Worm (Caenorhabditis elegans): Measurements from ENCODE around the gene C02D5.2.
A peak's percentile ranks its signal among the peaks of the same experiment; 100 is the strongest.

DNA sequence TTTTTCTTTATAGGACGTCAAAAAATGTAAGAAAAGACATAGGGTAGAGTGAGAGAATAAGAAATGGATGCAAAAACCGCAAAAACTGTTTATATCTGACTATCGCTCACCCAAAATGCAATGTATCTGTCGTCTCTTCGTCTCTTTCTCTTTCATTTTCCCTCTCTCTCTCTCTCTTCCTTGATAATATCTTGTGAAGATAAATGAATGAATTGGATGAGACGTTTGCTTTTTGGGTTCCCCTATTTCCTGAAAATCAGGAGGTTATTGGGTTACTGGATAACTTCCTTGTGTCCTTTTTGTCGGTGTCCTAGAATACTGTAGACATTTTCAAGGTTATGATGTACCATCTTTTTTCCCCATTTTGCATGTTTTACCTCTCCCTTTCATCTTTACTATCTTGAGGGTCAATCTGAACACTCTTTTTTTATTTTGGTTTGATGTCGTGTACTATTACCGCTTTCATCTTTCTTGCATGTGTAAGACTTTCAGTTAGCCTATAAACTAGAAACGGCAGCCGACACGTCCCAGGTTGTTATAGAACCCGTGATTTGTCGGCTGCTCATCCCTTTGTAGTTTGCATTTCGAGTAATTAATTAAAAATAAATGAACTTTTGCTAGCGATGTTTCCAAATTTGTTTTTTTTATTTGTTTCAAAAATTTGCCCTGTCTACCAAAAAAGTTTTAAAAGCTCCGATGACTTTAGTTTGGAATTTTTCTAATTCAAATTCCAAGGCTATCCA is 18.4 kb downstream of the C02D5.2 start:
- no peak for TF ChIP-seq zag-1 (tag; optimal IDR thresholded peaks at IDR 0.05)
- TF ChIP-seq mdl-1 (tag; optimal IDR thresholded peaks at IDR 0.05) = no peak
- no peak for TF ChIP-seq fkh-10 (GFP tag; optimal IDR thresholded peaks at IDR 0.05)
- TF ChIP-seq ztf-11 (tag; optimal IDR thresholded peaks at IDR 0.05) = no peak
- no peak for TF ChIP-seq nhr-237 (tag; optimal IDR thresholded peaks at IDR 0.05)
- TF ChIP-seq spr-1 (tag; optimal IDR thresholded peaks at IDR 0.05) = no peak
- TF ChIP-seq zip-2 (tag; optimal IDR thresholded peaks at IDR 0.05) = no peak
- TF ChIP-seq ceh-62 (tag; optimal IDR thresholded peaks at IDR 0.05) = no peak
- no peak for TF ChIP-seq pha-4 (GFP tag; IDR thresholded peaks at IDR 0.05)
- TF ChIP-seq pha-4 (tag; optimal IDR thresholded peaks at IDR 0.05) = no peak
- TF ChIP-seq nhr-28 (tag; optimal IDR thresholded peaks at IDR 0.05) = peak; percentile 15
- no peak for TF ChIP-seq php-3 (GFP tag; IDR thresholded peaks at IDR 0.05)
- TF ChIP-seq F49E8.2 (tag; optimal IDR thresholded peaks at IDR 0.05; ENCODE audit: borderline replicate concordance) = no peak
- TF ChIP-seq unc-39 (tag; optimal IDR thresholded peaks at IDR 0.05) = no peak

Measured in whole organism, L4 larva.